Fruit fly (Drosophila melanogaster): ENCODE measurements around the gene rpk.

The rpk gene

dm6 chr3R:4641616-4642102 lies 4.1 kb upstream of the rpk start, which contains the start of the genes CG9775, MED31 and slx1 (continued):
- peak in 1 of 2 experiments; percentile 78 for TF ChIP-seq dpn (GFP tag; optimal IDR thresholded peaks at IDR 0.05)
- peak; percentile 76 for TF ChIP-seq sob (GFP tag; IDR thresholded peaks at IDR 0.05)
- TF ChIP-seq CG12299 (tag; optimal IDR thresholded peaks at IDR 0.05): peak; percentile 36
- TF ChIP-seq Max (GFP tag; optimal IDR thresholded peaks at IDR 0.05): peak; percentile 66
- TF ChIP-seq Hmx (GFP tag; optimal IDR thresholded peaks at IDR 0.05): no peak
- TF ChIP-seq Sox102F (GFP tag; optimal IDR thresholded peaks at IDR 0.05): peak; percentile 84
- TF ChIP-seq ase (GFP tag; IDR thresholded peaks at IDR 0.05): peak; percentile 67; the same call in 2 of the 3 replicates
- TF ChIP-seq CG8924 (tag; optimal IDR thresholded peaks at IDR 0.05): peak; percentile 87
- peak; percentile 84 for TF ChIP-seq CG30403 (GFP tag; optimal IDR thresholded peaks at IDR 0.05)
- TF ChIP-seq CG6683 (GFP tag; optimal IDR thresholded peaks at IDR 0.05): no peak
- TF ChIP-seq CG8290 (GFP tag; optimal IDR thresholded peaks at IDR 0.05): peak; percentile 57
- peak in 1 of 2 experiments; percentile 25 for TF ChIP-seq CG8290 (tag; optimal IDR thresholded peaks at IDR 0.05)
- no peak for TF ChIP-seq slp2 (GFP tag; optimal IDR thresholded peaks at IDR 0.05)
- TF ChIP-seq Fer3 (tag; optimal IDR thresholded peaks at IDR 0.05): peak; percentile 81
- peak; percentile 50 for TF ChIP-seq B-H2 (GFP tag; optimal IDR thresholded peaks at IDR 0.05)
- no peak for TF ChIP-seq Vsx1 (GFP tag; optimal IDR thresholded peaks at IDR 0.05)
- TF ChIP-seq CG7963 (GFP tag; IDR thresholded peaks at IDR 0.05; ENCODE audit: partially characterized antibody): no peak
- peak; percentile 55 for TF ChIP-seq gfzf (GFP tag; optimal IDR thresholded peaks at IDR 0.05)
- peak; percentile 81 for TF ChIP-seq NfI (GFP tag; optimal IDR thresholded peaks at IDR 0.05)
- 0 out of 2 replicates have a peak, but pooled peaks have one; percentile 40 for TF ChIP-seq Nf-YA (GFP tag; IDR thresholded peaks at IDR 0.05)
- TF ChIP-seq CG4404 (GFP tag; IDR thresholded peaks at IDR 0.05): peak; percentile 57
- peak; percentile 90 for TF ChIP-seq CG17829 (tag; optimal IDR thresholded peaks at IDR 0.05)
- peak; percentile 69 for TF ChIP-seq BtbVII (GFP tag; optimal IDR thresholded peaks at IDR 0.05)
- TF ChIP-seq crol (GFP tag; IDR thresholded peaks at IDR 0.05): no peak
- peak; percentile 77 for TF ChIP-seq CG9727 (GFP tag; optimal IDR thresholded peaks at IDR 0.05)
- TF ChIP-seq CG7786 (GFP tag; optimal IDR thresholded peaks at IDR 0.05): no peak
- TF ChIP-seq unpg (GFP tag; optimal IDR thresholded peaks at IDR 0.05): peak; percentile 87
- TF ChIP-seq Scr (GFP tag; IDR thresholded peaks at IDR 0.05; ENCODE audit: partially characterized antibody): 0 out of 2 replicates have a peak, but pooled peaks have one; percentile 28
- peak; percentile 74 for TF ChIP-seq CG4820 (GFP tag; optimal IDR thresholded peaks at IDR 0.05)
- TF ChIP-seq CG15514 (GFP tag; optimal IDR thresholded peaks at IDR 0.05): peak; percentile 69
- no peak for TF ChIP-seq Oaz (GFP tag; IDR thresholded peaks at IDR 0.05)
- no peak for TF ChIP-seq Dfd (GFP tag; optimal IDR thresholded peaks at IDR 0.05)
- no peak for TF ChIP-seq CG12236 (GFP tag; optimal IDR thresholded peaks at IDR 0.05)
- TF ChIP-seq CkIIα-i1 (GFP tag; IDR thresholded peaks at IDR 0.05): no peak
- peak; percentile 47 for TF ChIP-seq Nf-YB (GFP tag; optimal IDR thresholded peaks at IDR 0.05)
- TF ChIP-seq ERR (GFP tag; optimal IDR thresholded peaks at IDR 0.05): no peak
- TF ChIP-seq CG14860 (GFP tag; IDR thresholded peaks at IDR 0.05; ENCODE audit: partially characterized antibody): no peak
- TF ChIP-seq vnd (GFP tag; IDR thresholded peaks at IDR 0.05; ENCODE audit: partially characterized antibody): no peak
- peak; percentile 95 for TF ChIP-seq CG7928 (GFP tag; optimal IDR thresholded peaks at IDR 0.05)
- TF ChIP-seq CG11085 (GFP tag; IDR thresholded peaks at IDR 0.05): peak; percentile 60; the same call in 1 of the 2 replicates
- TF ChIP-seq ken (GFP tag; IDR thresholded peaks at IDR 0.05): peak; percentile 70; the same call in 1 of the 3 replicates
- TF ChIP-seq Ets97D (GFP tag; optimal IDR thresholded peaks at IDR 0.05): no peak
- TF ChIP-seq CG31365 (tag; optimal IDR thresholded peaks at IDR 0.05): no peak
- TF ChIP-seq CG11696 (GFP tag; IDR thresholded peaks at IDR 0.05): peak; percentile 61
- peak; percentile 82 for TF ChIP-seq Xbp1 (GFP tag; optimal IDR thresholded peaks at IDR 0.05)
- peak in 1 of 2 experiments; percentile 83 for TF ChIP-seq Hr51 (GFP tag; optimal IDR thresholded peaks at IDR 0.05)
- TF ChIP-seq CG10366 (GFP tag; IDR thresholded peaks at IDR 0.05): peak; percentile 52
- TF ChIP-seq sens (GFP tag): peak; percentile 94
- TF ChIP-seq Adf1 (GFP tag; IDR thresholded peaks at IDR 0.05): no peak
- peak; percentile 73; the same call in 2 of the 3 replicates for TF ChIP-seq so (GFP tag; IDR thresholded peaks at IDR 0.05)
